Worm (Caenorhabditis elegans) whole organism, L4 larva: Measurements from ENCODE around the gene cwp-5.

Experiments used
- attf-4 ChIP-seq: sonication (generic microtip); optimal IDR thresholded peaks from 3 replicates; lab custom pipeline; 2017; ENCODE audit warnings: missing biosample characterization, missing genetic modification characterization
- dmd-8 ChIP-seq: fragments of 200-800 bp; sonication (Bioruptor generic); IDR thresholded peaks from 2 replicates; pipeline ENCODE4 v1.3.6; 2022; ENCODE audit warnings: missing genetic modification characterization, missing compliant biosample characterization
- fos-1 ChIP-seq: fragments of 150-350 bp; optimal IDR thresholded peaks from 2 replicates; lab custom pipeline; 2014; ENCODE audit warnings: missing biosample characterization, missing genetic modification characterization
- lin-39 ChIP-seq: fragments of 150-350 bp; optimal IDR thresholded peaks from 2 replicates; lab custom pipeline; 2014; ENCODE audit warnings: missing biosample characterization, missing genetic modification reagents, missing genetic modification characterization
- lsy-2 ChIP-seq, 2 experiments: fragments of 150-350 bp in 1 of 2; sonication (generic microtip) in 1 of 2; optimal IDR thresholded peaks; 2 replicates each; lab custom pipeline; 2014 to 2017; ENCODE audit warnings: missing biosample characterization in 2 of 2, missing genetic modification characterization in 2 of 2
- skn-1 ChIP-seq: fragments of 150-350 bp; optimal IDR thresholded peaks from 2 replicates; lab custom pipeline; 2014; ENCODE audit warnings: missing biosample characterization, missing genetic modification characterization
- snpc-4 ChIP-seq: fragments of 150-350 bp; optimal IDR thresholded peaks from 2 replicates; lab custom pipeline; 2014; ENCODE audit warnings: missing biosample characterization, missing genetic modification characterization

ce11 chrX:13161778-13162177, 28.0 kb downstream of the cwp-5 start:
- no peak for TF ChIP-seq lsy-2 (tag; optimal IDR thresholded peaks at IDR 0.05; lab: Kevin White, UChicago)
- TF ChIP-seq dmd-8 (GFP tag; lab: Robert Waterston, UW), result no peak
- TF ChIP-seq lin-39, result no peak
- no peak for TF ChIP-seq skn-1
- TF ChIP-seq attf-4 (tag; lab: Kevin White, UChicago), result no peak
- no peak for TF ChIP-seq fos-1 (tag; lab: Kevin White, UChicago)
- no peak for TF ChIP-seq snpc-4 (tag; lab: Kevin White, UChicago)
